Fruit fly (Drosophila melanogaster) Kc167 (cell line): ENCODE results near the gene Vps15.

Source experiments
- Myc ChIP-seq: fragments of >200 bp; optimal IDR thresholded peaks from 2 replicates; lab custom pipeline; 2017; ENCODE audit warnings: missing external identifiers
- Sin3A ChIP-seq: fragments of >200 bp; optimal IDR thresholded peaks from 2 replicates; lab custom pipeline; 2018; ENCODE audit warnings: missing external identifiers
- h ChIP-seq: fragments of >200 bp; optimal IDR thresholded peaks from 3 replicates; lab custom pipeline; 2018; ENCODE audit warnings: missing external identifiers
- insv ChIP-seq: fragments of >200 bp; optimal IDR thresholded peaks from 3 replicates; lab custom pipeline; 2018; ENCODE audit warnings: missing external identifiers
- psq ChIP-seq: fragments of >200 bp; optimal IDR thresholded peaks from 2 replicates; lab custom pipeline; 2017; ENCODE audit warnings: missing external identifiers
- ttk ChIP-seq: sonication (Bioruptor generic); optimal IDR thresholded peaks from 2 replicates; lab custom pipeline; 2017; ENCODE audit warnings: missing external identifiers

Vps15 gene

DNA sequence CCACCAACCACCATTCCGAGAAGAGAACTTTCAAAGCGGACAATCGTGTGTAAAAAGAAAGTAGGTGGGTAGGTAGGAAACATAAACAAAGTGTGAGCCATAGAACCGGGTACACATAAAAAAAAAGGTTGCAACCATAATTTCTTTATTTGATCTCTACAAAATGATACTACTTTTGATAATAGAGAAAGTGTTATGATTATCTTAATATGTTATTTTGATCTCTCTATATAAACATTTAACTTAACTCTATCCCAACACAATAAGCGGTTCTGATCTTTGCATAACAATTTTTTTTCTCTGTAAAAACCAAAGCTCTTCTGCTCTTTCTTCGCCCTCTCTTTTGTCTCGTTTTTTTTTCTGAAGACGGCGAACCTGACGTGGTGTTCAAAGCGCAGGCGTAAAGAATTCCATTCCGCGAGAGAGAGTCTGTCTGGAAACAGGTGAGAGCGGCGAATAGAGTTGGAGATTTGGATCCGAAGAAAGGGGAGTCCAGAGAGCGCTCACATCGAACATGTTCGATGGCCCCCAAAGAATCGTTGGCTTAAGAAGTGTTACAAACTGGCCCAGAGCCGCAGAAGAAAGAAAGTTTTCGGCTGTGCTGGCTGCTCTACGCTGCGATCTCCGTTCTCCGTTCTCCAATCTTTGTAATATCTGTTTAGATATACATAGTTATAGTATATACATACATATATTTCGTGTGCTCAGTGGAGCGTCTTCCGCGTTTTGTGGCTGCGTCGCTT lies 1.4 kb upstream of the Vps15 start:
- TF ChIP-seq psq (lab: Kevin White, UChicago) (no peak), h (lab: Kevin White, UChicago) (no peak), insv (lab: Kevin White, UChicago) (no peak), Sin3A (lab: Kevin White, UChicago) (no peak), ttk (lab: Kevin White, UChicago) (no peak), Myc (no peak)

dm6 chr3R:9246366-9246765 lies 697 bp upstream of the Vps15 start, which contains the start of gene CG8420:
Gene CG8420 (plus strand): TSS chr3R:9246649.
- TF ChIP-seq Myc (no peak), insv (lab: Kevin White, UChicago) (no peak), psq (lab: Kevin White, UChicago) (no peak), Sin3A (lab: Kevin White, UChicago) (no peak), ttk (lab: Kevin White, UChicago) (no peak), h (lab: Kevin White, UChicago) (no peak)

dm6 chr3R:9240554-9240953 lies 5.1 kb downstream of the Vps15 start, which contains the start of gene D1:
Gene D1 (minus strand): TSS chr3R:9240654.
- TF ChIP-seq insv (lab: Kevin White, UChicago): no peak
- TF ChIP-seq Sin3A (lab: Kevin White, UChicago): no peak
- no peak for TF ChIP-seq psq (lab: Kevin White, UChicago)
- TF ChIP-seq ttk (lab: Kevin White, UChicago): no peak

DNA sequence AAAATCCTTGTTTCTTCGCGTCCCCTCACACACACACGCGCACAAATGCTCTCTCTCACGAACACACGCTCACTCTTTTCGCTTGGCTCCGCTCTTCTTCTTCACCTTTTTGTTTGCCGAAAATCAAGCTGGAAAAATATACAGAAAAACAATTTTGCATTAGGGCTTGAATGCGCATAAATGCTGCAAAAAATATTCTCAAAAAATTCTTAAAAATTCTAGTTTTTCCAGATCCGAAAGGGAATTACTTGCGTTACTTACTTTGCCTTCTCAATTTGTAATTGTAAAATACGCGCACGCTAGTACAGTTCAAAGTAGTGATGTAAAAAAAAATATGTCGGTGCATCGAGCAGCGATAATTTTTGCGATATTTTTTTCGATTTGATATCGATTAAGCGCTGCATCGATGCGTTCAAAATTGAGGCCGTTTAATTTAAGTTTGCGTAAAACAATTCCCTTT lies 5.7 kb downstream of the Vps15 start:
- TF ChIP-seq Myc (no peak), Sin3A (lab: Kevin White, UChicago) (no peak), h (lab: Kevin White, UChicago) (no peak), ttk (lab: Kevin White, UChicago) (no peak), psq (lab: Kevin White, UChicago) (no peak), insv (lab: Kevin White, UChicago) (no peak)

dm6 chr3R:9237268-9238091 lies 8.2 kb downstream of the Vps15 start, which contains the start of gene pum:
Gene pum (minus strand): TSS chr3R:9237682.
- no peak for TF ChIP-seq h (lab: Kevin White, UChicago)
- TF ChIP-seq ttk (lab: Kevin White, UChicago): no peak
- TF ChIP-seq insv (lab: Kevin White, UChicago): no peak
- TF ChIP-seq psq (lab: Kevin White, UChicago): no peak
- no peak for TF ChIP-seq Sin3A (lab: Kevin White, UChicago)
- TF ChIP-seq Myc: no peak

dm6 chr3R:9236883-9237267 lies 8.8 kb downstream of the Vps15 start:
- no peak for TF ChIP-seq insv (lab: Kevin White, UChicago)
- TF ChIP-seq psq (lab: Kevin White, UChicago): no peak
- TF ChIP-seq Myc: no peak
- no peak for TF ChIP-seq ttk (lab: Kevin White, UChicago)
- TF ChIP-seq h (lab: Kevin White, UChicago): no peak
- TF ChIP-seq Sin3A (lab: Kevin White, UChicago): no peak

- TF ChIP-seq Myc (no peak), psq (lab: Kevin White, UChicago) (peak; percentile 88)
Measured at dm6 chr3R:9236070-9236492, 9.6 kb downstream of the Vps15 start.

- TF ChIP-seq Sin3A (lab: Kevin White, UChicago): no peak
- TF ChIP-seq Myc: no peak
- TF ChIP-seq insv (lab: Kevin White, UChicago): no peak
- TF ChIP-seq ttk (lab: Kevin White, UChicago): no peak
- no peak for TF ChIP-seq h (lab: Kevin White, UChicago)
- no peak for TF ChIP-seq psq (lab: Kevin White, UChicago)
Measured at dm6 chr3R:9234756-9235255, 10.9 kb downstream of the Vps15 start.

dm6 chr3R:9233763-9234162 lies 11.9 kb downstream of the Vps15 start:
- no peak for TF ChIP-seq ttk (lab: Kevin White, UChicago)
- TF ChIP-seq Myc: no peak
- TF ChIP-seq psq (lab: Kevin White, UChicago): no peak
- no peak for TF ChIP-seq h (lab: Kevin White, UChicago)
- no peak for TF ChIP-seq Sin3A (lab: Kevin White, UChicago)

DNA sequence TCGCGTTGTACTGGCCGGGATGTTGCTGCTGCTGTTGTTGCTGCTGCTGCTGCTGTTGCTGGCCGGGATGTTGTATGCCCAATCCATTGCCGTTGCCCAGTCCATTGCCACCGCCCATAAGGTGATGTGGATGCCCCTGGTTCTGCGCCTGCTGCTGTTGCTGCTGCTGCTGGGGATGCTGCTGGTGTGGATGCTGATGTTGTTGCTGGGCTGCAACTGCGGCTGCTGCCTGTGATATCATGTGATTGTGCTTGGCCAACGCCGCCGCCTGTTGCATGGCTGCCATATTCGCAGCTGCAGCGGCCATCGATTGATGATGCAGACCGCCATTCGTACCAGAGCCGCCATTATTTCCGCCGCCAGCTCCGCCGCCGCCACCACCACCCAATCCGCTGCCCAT lies 13.3 kb downstream of the Vps15 start:
- TF ChIP-seq Myc: no peak
- TF ChIP-seq psq (lab: Kevin White, UChicago): no peak
- TF ChIP-seq Sin3A (lab: Kevin White, UChicago): no peak
- no peak for TF ChIP-seq insv (lab: Kevin White, UChicago)
- no peak for TF ChIP-seq h (lab: Kevin White, UChicago)
- TF ChIP-seq ttk (lab: Kevin White, UChicago): no peak

DNA sequence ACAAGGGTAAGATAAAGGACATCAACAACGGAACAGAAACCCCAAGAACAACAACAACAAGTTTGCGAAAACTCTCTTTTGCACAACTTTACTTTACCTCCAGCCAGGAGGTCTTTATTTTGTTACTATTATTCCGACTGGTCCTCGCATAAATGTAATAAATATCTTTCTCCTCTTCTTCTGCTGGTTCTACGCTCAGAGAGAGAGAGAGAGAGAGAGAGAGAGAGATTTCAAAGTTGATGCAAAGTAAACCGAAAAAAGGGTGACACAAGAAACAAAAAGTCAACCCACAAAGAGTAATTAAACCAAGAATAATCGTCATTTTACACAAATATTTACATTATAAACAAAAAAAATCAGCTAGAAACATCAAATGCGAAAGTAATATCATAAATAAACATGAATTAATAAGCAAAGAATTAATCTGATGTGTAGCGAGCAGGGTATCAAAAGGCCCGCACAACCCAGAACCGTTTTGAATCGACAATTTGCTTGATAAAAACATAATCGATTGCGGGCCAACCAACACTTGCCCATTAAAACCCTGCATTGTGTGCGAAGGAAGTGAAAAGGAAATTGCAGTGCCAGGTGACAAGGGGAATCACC lies 15.6 kb downstream of the Vps15 start:
- TF ChIP-seq ttk (lab: Kevin White, UChicago) (no peak), Myc (no peak), insv (lab: Kevin White, UChicago) (no peak), psq (lab: Kevin White, UChicago) (no peak), Sin3A (lab: Kevin White, UChicago) (no peak), h (lab: Kevin White, UChicago) (no peak)
